Worm (Caenorhabditis elegans): ENCODE data around the gene math-26.
"Not testable (repeated sequence)": the region's sequence is repeated elsewhere in the genome, so short reads cannot be mapped to it uniquely, and the experiment has no call there.

Gene math-26

DNA sequence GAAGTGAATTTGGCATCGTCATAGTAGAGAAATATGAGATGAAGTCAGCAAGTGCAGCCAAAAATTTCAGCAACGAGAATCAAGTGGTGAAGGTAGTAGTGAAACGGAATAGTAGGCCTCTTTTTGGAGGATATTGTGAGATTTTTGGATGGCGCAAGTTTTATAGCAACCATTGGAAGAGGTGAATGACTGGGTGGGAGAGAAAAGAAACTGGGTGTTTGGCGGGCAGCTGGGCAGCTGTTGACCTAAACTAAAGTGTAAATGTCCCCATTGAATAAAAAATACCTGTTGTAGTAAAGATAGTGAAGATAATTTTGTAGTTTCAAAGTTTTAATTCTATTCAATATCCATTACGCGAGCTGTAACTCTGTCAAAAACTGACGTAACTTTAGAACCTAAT is 44.6 kb downstream of the math-26 start:
- no peak for TF ChIP-seq tbx-11 (GFP tag; IDR thresholded peaks at IDR 0.05)
- no peak for TF ChIP-seq ets-7 (tag; optimal IDR thresholded peaks at IDR 0.05)

ce11 chrII:1818300-1818699 is 46.9 kb downstream of the math-26 start, which contains the start of gene fbxb-10:
fbxb-10 (minus strand) TSS chrII:1818400.
- TF ChIP-seq F13C5.2 (tag; optimal IDR thresholded peaks at IDR 0.05) (no peak), hmg-4 (GFP tag; optimal IDR thresholded peaks at IDR 0.05) (no peak), pes-1 (GFP tag; IDR thresholded peaks at IDR 0.05) (no peak), ceh-13 (GFP tag; optimal IDR thresholded peaks at IDR 0.05) (no peak), sea-1 (GFP tag; conservative IDR thresholded peaks at IDR 0.05) (no peak), ets-7 (tag; optimal IDR thresholded peaks at IDR 0.05) (no peak), tbx-11 (GFP tag; IDR thresholded peaks at IDR 0.05) (no peak), B0310.2 (tag; optimal IDR thresholded peaks at IDR 0.05) (no peak), tbx-37 (GFP tag; conservative IDR thresholded peaks at IDR 0.05) (no peak)

DNA sequence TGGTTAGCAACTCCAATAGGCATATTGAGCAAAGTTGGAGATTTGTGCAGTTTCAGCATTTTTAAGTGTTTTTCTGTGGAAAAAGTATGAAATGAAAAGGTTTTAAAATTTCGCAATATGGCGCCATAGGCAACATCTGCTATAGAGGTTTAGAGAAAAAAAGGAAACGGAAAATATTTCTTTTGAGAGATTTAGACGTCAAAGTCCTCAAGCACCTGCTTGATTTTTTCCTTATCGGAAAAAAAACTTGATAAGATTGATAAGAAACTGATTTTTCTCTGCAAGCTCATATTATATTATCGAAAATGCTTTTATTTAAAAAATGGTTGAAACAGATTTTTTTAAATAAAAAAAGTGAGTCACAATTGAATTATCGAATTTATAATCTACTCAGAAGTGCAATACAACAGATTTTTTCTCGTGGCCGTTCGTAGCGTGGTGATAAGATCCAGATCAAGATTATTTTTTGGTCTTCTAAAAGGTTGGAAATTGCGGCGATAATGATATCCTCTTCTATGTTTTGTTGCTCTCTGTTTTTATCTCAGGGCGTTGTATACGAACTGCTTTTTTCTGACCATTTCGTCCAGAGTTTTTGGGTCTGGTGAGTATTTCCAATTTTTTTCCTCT is 48.6 kb downstream of the math-26 start, which contains the start of gene fbxc-19:
TSS of gene fbxc-19 (plus strand) at position 536 of the 627 bp plus-strand sequence.
- TF ChIP-seq B0310.2 (tag; optimal IDR thresholded peaks at IDR 0.05) (no peak), F13C5.2 (tag; optimal IDR thresholded peaks at IDR 0.05) (no peak), ceh-36 (tag; optimal IDR thresholded peaks at IDR 0.05) (no peak)

ce11 chrII:1820774-1821173 is 49.3 kb downstream of the math-26 start, which contains the start of gene fbxa-3:
fbxa-3 (minus strand) TSS chrII:1820874.
- TF ChIP-seq aly-1 (tag; optimal IDR thresholded peaks at IDR 0.05): no peak
- TF ChIP-seq tbx-11 (GFP tag; IDR thresholded peaks at IDR 0.05): no peak
- no peak for TF ChIP-seq sea-1 (GFP tag; conservative IDR thresholded peaks at IDR 0.05)
- TF ChIP-seq ama-1 (optimal IDR thresholded peaks at IDR 0.05): no peak
- no peak for TF ChIP-seq hnd-1 (tag; optimal IDR thresholded peaks at IDR 0.05)
- no peak for TF ChIP-seq tbx-37 (GFP tag; conservative IDR thresholded peaks at IDR 0.05)
- TF ChIP-seq ceh-36 (tag; optimal IDR thresholded peaks at IDR 0.05): no peak

DNA sequence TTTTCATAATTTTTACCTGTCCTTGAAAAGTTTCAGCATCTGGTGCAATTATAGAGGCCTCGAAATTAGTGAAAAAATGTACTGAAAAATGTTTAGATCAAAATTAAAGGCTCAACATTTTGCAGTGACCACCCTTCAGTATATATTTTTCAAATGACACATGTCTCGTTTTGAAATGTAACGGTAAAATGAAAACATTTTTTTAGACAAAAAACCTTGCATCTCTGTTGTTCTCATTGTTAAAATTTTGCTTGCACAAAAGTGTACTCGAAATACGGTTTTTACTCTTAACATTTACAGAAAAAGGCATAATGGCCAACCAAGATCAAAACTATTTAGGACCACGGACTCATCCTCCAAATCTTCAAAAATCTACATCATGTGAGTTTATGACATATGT is 52.9 kb downstream of the math-26 start, which contains the start of gene math-41:
TSS of gene math-41 (plus strand) at position 301 of the 400 bp plus-strand sequence.
- not testable (repeated sequence) for TF ChIP-seq ets-7 (tag; optimal IDR thresholded peaks at IDR 0.05); ceh-13 (GFP tag; optimal IDR thresholded peaks at IDR 0.05); ama-1 (optimal IDR thresholded peaks at IDR 0.05)
